Fruit fly (Drosophila melanogaster) whole organism, adult: Measurements from ENCODE around the gene numb.

Source experiments
- CG1620 ChIP-seq: fragments of 200-800 bp; sonication (Bioruptor generic); optimal IDR thresholded peaks from 2 replicates; lab custom pipeline; 2016; ENCODE audit warnings: missing biosample characterization, missing genetic modification characterization
- CG33017 ChIP-seq: fragments of 200-800 bp; sonication (Bioruptor generic); optimal IDR thresholded peaks from 2 replicates; lab custom pipeline; 2018; ENCODE audit warnings: missing biosample characterization, mild to moderate bottlenecking, missing genetic modification characterization, moderate library complexity
- CG5204 ChIP-seq: fragments of 200-800 bp; sonication (Bioruptor generic); optimal IDR thresholded peaks from 2 replicates; lab custom pipeline; 2016; ENCODE audit warnings: missing biosample characterization, missing genetic modification characterization
- CG7045 ChIP-seq: fragments of 200-800 bp; sonication (Bioruptor generic); optimal IDR thresholded peaks from 2 replicates; lab custom pipeline; 2017; ENCODE audit warnings: missing biosample characterization, mild to moderate bottlenecking, missing genetic modification characterization
- Hr96 ChIP-seq: fragments of 200-800 bp; sonication (Bioruptor generic); optimal IDR thresholded peaks from 2 replicates; lab custom pipeline; 2016; ENCODE audit warnings: missing biosample characterization, missing genetic modification characterization
- kay ChIP-seq: fragments of 200-800 bp; sonication (Bioruptor generic); peaks from one replicate; lab custom pipeline; 2016; ENCODE audit warnings: missing biosample characterization, missing genetic modification characterization, borderline replicate concordance
- ovo ChIP-seq: fragments of 200-800 bp; sonication (Bioruptor generic); optimal IDR thresholded peaks from 2 replicates; lab custom pipeline; 2016; ENCODE audit warnings: missing biosample characterization, missing genetic modification characterization

DNA sequence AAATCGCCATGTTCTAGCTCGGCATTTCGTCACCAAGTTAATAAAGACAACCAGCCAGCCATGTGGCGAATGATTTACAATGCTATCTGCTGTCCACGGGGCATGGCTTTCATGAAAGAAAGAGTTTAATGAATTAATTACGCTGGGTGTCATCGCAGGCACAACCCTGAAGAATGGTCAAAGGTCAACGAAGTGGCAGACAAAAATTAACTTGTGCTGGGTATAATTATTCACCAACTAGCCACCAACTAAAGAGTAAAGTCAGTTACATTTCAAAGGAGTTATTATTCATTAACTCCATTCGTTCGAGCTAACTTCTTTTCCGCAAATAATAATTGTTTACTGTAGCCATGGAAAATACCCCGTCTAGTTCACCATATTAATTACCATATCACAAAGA lies 20.2 kb downstream of the numb start:
- TF ChIP-seq CG7045 (no peak), kay (GFP tag; lab: Kevin White, UChicago) (no peak), CG1620 (no peak), CG5204 (GFP tag; lab: Kevin White, UChicago) (no peak), CG33017 (tag; lab: Kevin White, UChicago) (no peak), ovo (no peak), Hr96 (GFP tag; lab: Kevin White, UChicago) (no peak)
